Fruit fly (Drosophila melanogaster): ENCODE data around the gene Teh2.

Teh2 gene

dm6 chr3L:4221792-4222191 is 34.0 kb upstream of the Teh2 start:
- no peak for TF ChIP-seq EcR (GFP tag; optimal IDR thresholded peaks at IDR 0.05)
- no peak for TF ChIP-seq Dll (optimal IDR thresholded peaks at IDR 0.05)
- no peak for TF ChIP-seq usp (GFP tag; optimal IDR thresholded peaks at IDR 0.05)
- no peak for TF ChIP-seq psq (optimal IDR thresholded peaks at IDR 0.05)
- no peak for TF ChIP-seq pan (optimal IDR thresholded peaks at IDR 0.05)
- no peak for TF ChIP-seq CG8478 (optimal IDR thresholded peaks at IDR 0.05)

dm6 chr3L:4221226-4221770 is 33.5 kb upstream of the Teh2 start:
- TF ChIP-seq EcR (GFP tag; optimal IDR thresholded peaks at IDR 0.05) (no peak), usp (GFP tag; optimal IDR thresholded peaks at IDR 0.05) (no peak), Dll (optimal IDR thresholded peaks at IDR 0.05) (no peak), psq (optimal IDR thresholded peaks at IDR 0.05) (no peak), CG8478 (optimal IDR thresholded peaks at IDR 0.05) (no peak), pan (optimal IDR thresholded peaks at IDR 0.05) (no peak)

dm6 chr3L:4220679-4221078 is 32.9 kb upstream of the Teh2 start:
- TF ChIP-seq EcR (GFP tag; optimal IDR thresholded peaks at IDR 0.05) (no peak), psq (optimal IDR thresholded peaks at IDR 0.05) (no peak), usp (GFP tag; optimal IDR thresholded peaks at IDR 0.05) (no peak), Dll (optimal IDR thresholded peaks at IDR 0.05) (no peak), pan (optimal IDR thresholded peaks at IDR 0.05) (no peak), CG8478 (optimal IDR thresholded peaks at IDR 0.05) (no peak)

dm6 chr3L:4219291-4220228 is 31.7 kb upstream of the Teh2 start:
- no peak for TF ChIP-seq CG8478 (optimal IDR thresholded peaks at IDR 0.05)
- no peak for TF ChIP-seq pan (optimal IDR thresholded peaks at IDR 0.05)
- no peak for TF ChIP-seq EcR (GFP tag; optimal IDR thresholded peaks at IDR 0.05)
- TF ChIP-seq Dll (optimal IDR thresholded peaks at IDR 0.05) = no peak
- TF ChIP-seq psq (optimal IDR thresholded peaks at IDR 0.05) = no peak
- no peak for TF ChIP-seq usp (GFP tag; optimal IDR thresholded peaks at IDR 0.05)

dm6 chr3L:4215079-4215478 is 27.3 kb upstream of the Teh2 start, which contains the start of gene Cpr64Ad:
Gene Cpr64Ad, plus strand, starts transcription at chr3L:4215379.
- TF ChIP-seq psq (optimal IDR thresholded peaks at IDR 0.05) = no peak
- TF ChIP-seq EcR (GFP tag; optimal IDR thresholded peaks at IDR 0.05) = no peak
- no peak for TF ChIP-seq CG8478 (optimal IDR thresholded peaks at IDR 0.05)
- no peak for TF ChIP-seq usp (GFP tag; optimal IDR thresholded peaks at IDR 0.05)
- TF ChIP-seq Dll (optimal IDR thresholded peaks at IDR 0.05) = no peak
- TF ChIP-seq pan (optimal IDR thresholded peaks at IDR 0.05) = no peak

- TF ChIP-seq psq (optimal IDR thresholded peaks at IDR 0.05) (no peak), CG8478 (optimal IDR thresholded peaks at IDR 0.05) (no peak), usp (GFP tag; optimal IDR thresholded peaks at IDR 0.05) (no peak), EcR (GFP tag; optimal IDR thresholded peaks at IDR 0.05) (no peak), pan (optimal IDR thresholded peaks at IDR 0.05) (no peak), Dll (optimal IDR thresholded peaks at IDR 0.05) (no peak)
Observed at dm6 chr3L:4212815-4213214, 25.0 kb upstream of the Teh2 start, which contains the start of gene Cpr64Ac. Gene Cpr64Ac, minus strand, starts transcription at chr3L:4212915.

dm6 chr3L:4211440-4211839 is 23.6 kb upstream of the Teh2 start, which contains the start of gene Cpr64Ab:
Gene Cpr64Ab, minus strand, starts transcription at chr3L:4211540.
- TF ChIP-seq EcR (GFP tag; optimal IDR thresholded peaks at IDR 0.05) = no peak

- TF ChIP-seq usp (GFP tag; optimal IDR thresholded peaks at IDR 0.05) = no peak
- no peak for TF ChIP-seq EcR (GFP tag; optimal IDR thresholded peaks at IDR 0.05)
- no peak for TF ChIP-seq pan (optimal IDR thresholded peaks at IDR 0.05)
- no peak for TF ChIP-seq CG8478 (optimal IDR thresholded peaks at IDR 0.05)
- no peak for TF ChIP-seq Dll (optimal IDR thresholded peaks at IDR 0.05)
- TF ChIP-seq psq (optimal IDR thresholded peaks at IDR 0.05) = no peak
Observed at dm6 chr3L:4209731-4210130, 21.9 kb upstream of the Teh2 start.

dm6 chr3L:4209078-4209477 is 21.3 kb upstream of the Teh2 start, which contains the start of gene Cpr64Aa:
Gene Cpr64Aa, minus strand, starts transcription at chr3L:4209178.
- TF ChIP-seq CG8478 (optimal IDR thresholded peaks at IDR 0.05) (no peak), EcR (GFP tag; optimal IDR thresholded peaks at IDR 0.05) (no peak), Dll (optimal IDR thresholded peaks at IDR 0.05) (no peak)

dm6 chr3L:4204867-4205266 is 17.0 kb upstream of the Teh2 start:
- TF ChIP-seq usp (GFP tag; optimal IDR thresholded peaks at IDR 0.05) (no peak), Dll (optimal IDR thresholded peaks at IDR 0.05) (no peak), EcR (GFP tag; optimal IDR thresholded peaks at IDR 0.05) (no peak), psq (optimal IDR thresholded peaks at IDR 0.05) (no peak), pan (optimal IDR thresholded peaks at IDR 0.05) (no peak)

- TF ChIP-seq CG8478 (optimal IDR thresholded peaks at IDR 0.05) (no peak), pan (optimal IDR thresholded peaks at IDR 0.05) (no peak), Dll (optimal IDR thresholded peaks at IDR 0.05) (no peak), EcR (GFP tag; optimal IDR thresholded peaks at IDR 0.05) (no peak), psq (optimal IDR thresholded peaks at IDR 0.05) (no peak), usp (GFP tag; optimal IDR thresholded peaks at IDR 0.05) (no peak)
Observed at dm6 chr3L:4204239-4204638, 16.4 kb upstream of the Teh2 start, which contains the start of gene CG15005. Gene CG15005, minus strand, starts transcription at chr3L:4204339.
